Worm (Caenorhabditis elegans) whole organism, late embryonic: ENCODE measurements around the gene mfsd-8.
A peak's percentile ranks its signal among the peaks of the same experiment; 100 is the strongest.

ENCODE experiments used
- C08G9.2 ChIP-seq: sonication (generic microtip); optimal IDR thresholded peaks from 2 replicates; lab custom pipeline; 2016; ENCODE audit warnings: mild to moderate bottlenecking, missing genetic modification characterization, moderate library complexity, missing compliant biosample characterization
- C38D4.7 ChIP-seq: fragments of 200-800 bp; sonication (Bioruptor generic); optimal IDR thresholded peaks from 2 replicates; lab custom pipeline; 2018; ENCODE audit warnings: mild to moderate bottlenecking, missing genetic modification characterization, moderate library complexity, missing compliant biosample characterization
- F13H6.1 ChIP-seq: sonication (generic microtip); optimal IDR thresholded peaks from 2 replicates; lab custom pipeline; 2016; ENCODE audit warnings: missing genetic modification characterization, missing compliant biosample characterization
- ama-1 ChIP-seq: fragments of 150-350 bp; optimal IDR thresholded peaks from 2 replicates; lab custom pipeline; 2014
- ceh-14 ChIP-seq: sonication (generic microtip); optimal IDR thresholded peaks from 2 replicates; lab custom pipeline; 2016; ENCODE audit warnings: missing genotype, missing genetic modification characterization, missing compliant biosample characterization
- ceh-18 ChIP-seq: sonication (generic microtip); optimal IDR thresholded peaks from 2 replicates; lab custom pipeline; 2016; ENCODE audit warnings: missing genetic modification characterization, missing compliant biosample characterization
- ceh-2 ChIP-seq: sonication (generic microtip); optimal IDR thresholded peaks from 2 replicates; lab custom pipeline; 2016; ENCODE audit warnings: missing genotype, missing genetic modification characterization, missing compliant biosample characterization
- ceh-31 ChIP-seq: sonication (generic microtip); optimal IDR thresholded peaks from 2 replicates; lab custom pipeline; 2016; ENCODE audit warnings: missing genetic modification characterization, missing compliant biosample characterization
- ceh-34 ChIP-seq: sonication (generic microtip); optimal IDR thresholded peaks from 2 replicates; lab custom pipeline; 2016; ENCODE audit warnings: mild to moderate bottlenecking, missing genetic modification characterization, missing compliant biosample characterization
- ceh-45 ChIP-seq: fragments of 200-800 bp; sonication (Bioruptor generic); IDR thresholded peaks from 2 replicates; pipeline ENCODE4 v1.3.6; 2022; ENCODE audit warnings: missing genetic modification reagents, missing genetic modification characterization, missing compliant biosample characterization
- ceh-48 ChIP-seq: sonication (generic microtip); optimal IDR thresholded peaks from 2 replicates; lab custom pipeline; 2016; ENCODE audit warnings: missing genetic modification characterization, inconsistent platforms, missing compliant biosample characterization
- ceh-6 ChIP-seq: fragments of 200-800 bp; sonication (Bioruptor generic); optimal IDR thresholded peaks from 2 replicates; lab custom pipeline; 2018; ENCODE audit warnings: mild to moderate bottlenecking, missing genetic modification characterization, missing compliant biosample characterization
- che-1 ChIP-seq: sonication (generic microtip); optimal IDR thresholded peaks from 2 replicates; lab custom pipeline; 2016; ENCODE audit warnings: mild to moderate bottlenecking, missing genetic modification characterization, missing compliant biosample characterization
- dmd-4 ChIP-seq: sonication (generic microtip); optimal IDR thresholded peaks from 2 replicates; lab custom pipeline; 2016; ENCODE audit warnings: borderline replicate concordance, missing genetic modification characterization, missing compliant biosample characterization
- dve-1 ChIP-seq: sonication (generic microtip); optimal IDR thresholded peaks from 2 replicates; lab custom pipeline; 2017; ENCODE audit warnings: antibody characterized with exemption, mild to moderate bottlenecking, missing genetic modification characterization, missing compliant biosample characterization
- elt-2 ChIP-seq: sonication (generic microtip); optimal IDR thresholded peaks from 2 replicates; lab custom pipeline; 2016; ENCODE audit warnings: missing genetic modification reagents, missing genetic modification characterization, missing compliant biosample characterization
- elt-4 ChIP-seq: sonication (generic microtip); optimal IDR thresholded peaks from 2 replicates; lab custom pipeline; 2016; ENCODE audit warnings: missing genetic modification characterization, missing compliant biosample characterization
- ets-4 ChIP-seq: sonication (generic microtip); optimal IDR thresholded peaks from 2 replicates; lab custom pipeline; 2016; ENCODE audit warnings: missing genetic modification characterization, missing compliant biosample characterization
- eyg-1 ChIP-seq: sonication (generic microtip); optimal IDR thresholded peaks from 2 replicates; lab custom pipeline; 2016; ENCODE audit warnings: missing genotype, missing genetic modification characterization, missing compliant biosample characterization
- gmeb-2 ChIP-seq: sonication (generic microtip); optimal IDR thresholded peaks from 2 replicates; lab custom pipeline; 2016; ENCODE audit warnings: missing genetic modification characterization, inconsistent platforms, missing compliant biosample characterization
- hlh-15 ChIP-seq: sonication (generic microtip); optimal IDR thresholded peaks from 2 replicates; lab custom pipeline; 2016; ENCODE audit warnings: missing genetic modification characterization, missing compliant biosample characterization
- hlh-30 ChIP-seq: sonication (generic microtip); optimal IDR thresholded peaks from 2 replicates; lab custom pipeline; 2017; ENCODE audit warnings: antibody characterized with exemption, missing genetic modification characterization, missing compliant biosample characterization; ENCODE audit not compliant: insufficient read depth
- hlh-6 ChIP-seq: sonication (generic microtip); optimal IDR thresholded peaks from 2 replicates; lab custom pipeline; 2016; ENCODE audit warnings: missing genotype, missing genetic modification characterization, missing compliant biosample characterization
- hlh-8 ChIP-seq: sonication (generic microtip); optimal IDR thresholded peaks from 2 replicates; lab custom pipeline; 2016; ENCODE audit warnings: missing genotype, missing genetic modification characterization, missing compliant biosample characterization
- lim-6 ChIP-seq: sonication (generic microtip); optimal IDR thresholded peaks from 2 replicates; lab custom pipeline; 2016; ENCODE audit warnings: missing genetic modification characterization, missing compliant biosample characterization
- madf-2 ChIP-seq: sonication (generic microtip); optimal IDR thresholded peaks from 2 replicates; lab custom pipeline; 2017; ENCODE audit warnings: missing genetic modification characterization, missing compliant biosample characterization
- mec-3 ChIP-seq: sonication (generic microtip); optimal IDR thresholded peaks from 2 replicates; lab custom pipeline; 2016; ENCODE audit warnings: borderline replicate concordance, missing genetic modification characterization, missing compliant biosample characterization
- nfya-1 ChIP-seq: sonication (generic microtip); optimal IDR thresholded peaks from 2 replicates; lab custom pipeline; 2017; ENCODE audit warnings: missing genetic modification characterization, mild to moderate bottlenecking, missing compliant biosample characterization, antibody characterized with exemption, moderate library complexity
- npax-4 ChIP-seq: sonication (generic microtip); optimal IDR thresholded peaks from 2 replicates; lab custom pipeline; 2016; ENCODE audit warnings: missing genetic modification characterization, missing compliant biosample characterization
- pax-1 ChIP-seq: fragments of 150-350 bp; optimal IDR thresholded peaks from 2 replicates; lab custom pipeline; 2014; ENCODE audit warnings: missing biosample characterization, missing genetic modification characterization
- pha-2 ChIP-seq: sonication (generic microtip); optimal IDR thresholded peaks from 2 replicates; lab custom pipeline; 2017; ENCODE audit warnings: mild to moderate bottlenecking, missing genetic modification characterization, missing compliant biosample characterization
- pqm-1 ChIP-seq: sonication (generic microtip); optimal IDR thresholded peaks from 2 replicates; lab custom pipeline; 2016; ENCODE audit warnings: missing genetic modification characterization, missing compliant biosample characterization
- pros-1 ChIP-seq: fragments of 150-350 bp; optimal IDR thresholded peaks from 2 replicates; lab custom pipeline; 2014; ENCODE audit warnings: missing biosample characterization, missing genetic modification reagents, missing genetic modification characterization
- ref-2 ChIP-seq: sonication (generic microtip); optimal IDR thresholded peaks from 2 replicates; lab custom pipeline; 2016; ENCODE audit warnings: missing genetic modification characterization, missing compliant biosample characterization
- rnt-1 ChIP-seq: sonication (generic microtip); optimal IDR thresholded peaks from 2 replicates; lab custom pipeline; 2016; ENCODE audit warnings: missing genetic modification characterization, missing compliant biosample characterization
- sdc-2 ChIP-seq: sonication (generic microtip); optimal IDR thresholded peaks from 2 replicates; lab custom pipeline; 2016; ENCODE audit warnings: missing genotype, missing genetic modification characterization, missing compliant biosample characterization
- sox-2 ChIP-seq: fragments of 200-800 bp; sonication (Bioruptor generic); IDR thresholded peaks from 2 replicates; pipeline ENCODE4 v1.3.6; 2022; ENCODE audit warnings: missing genetic modification reagents, missing genetic modification characterization, missing compliant biosample characterization
- syd-9 ChIP-seq: sonication (generic microtip); optimal IDR thresholded peaks from 2 replicates; lab custom pipeline; 2016; ENCODE audit warnings: mild to moderate bottlenecking, missing genetic modification characterization, moderate library complexity, missing compliant biosample characterization
- tbx-2 ChIP-seq: sonication (generic microtip); optimal IDR thresholded peaks from 2 replicates; lab custom pipeline; 2016; ENCODE audit warnings: missing genetic modification characterization, missing compliant biosample characterization
- tbx-7 ChIP-seq: sonication (generic microtip); optimal IDR thresholded peaks from 2 replicates; lab custom pipeline; 2016; ENCODE audit warnings: missing genotype, missing genetic modification characterization, missing compliant biosample characterization
- ttx-3 ChIP-seq: sonication (generic microtip); optimal IDR thresholded peaks from 2 replicates; lab custom pipeline; 2016; ENCODE audit warnings: missing genetic modification reagents, missing genetic modification characterization, missing compliant biosample characterization
- unc-3 ChIP-seq, 2 experiments: fragments of 200-800 bp in 1 of 2; sonication (Bioruptor generic) in 1 of 2; sonication (generic microtip) in 1 of 2; conservative IDR thresholded peaks in 1 of 2; optimal IDR thresholded peaks in 1 of 2; 2 replicates each; pipeline versions ENCODE4 v1.3.6 to Lab custom; 2016 to 2022; ENCODE audit warnings: missing compliant biosample characterization in 2 of 2, missing genetic modification characterization in 2 of 2, missing genetic modification reagents in 1 of 2
- unc-42 ChIP-seq: sonication (generic microtip); optimal IDR thresholded peaks from 2 replicates; lab custom pipeline; 2016; ENCODE audit warnings: missing genotype, missing genetic modification characterization, missing compliant biosample characterization
- unc-55 ChIP-seq: sonication (generic microtip); optimal IDR thresholded peaks from 2 replicates; lab custom pipeline; 2017; ENCODE audit warnings: missing biosample characterization, missing genetic modification reagents, missing genetic modification characterization
- ztf-16 ChIP-seq: sonication (generic microtip); optimal IDR thresholded peaks from 2 replicates; lab custom pipeline; 2017; ENCODE audit warnings: missing genetic modification characterization, missing compliant biosample characterization

Gene mfsd-8

DNA sequence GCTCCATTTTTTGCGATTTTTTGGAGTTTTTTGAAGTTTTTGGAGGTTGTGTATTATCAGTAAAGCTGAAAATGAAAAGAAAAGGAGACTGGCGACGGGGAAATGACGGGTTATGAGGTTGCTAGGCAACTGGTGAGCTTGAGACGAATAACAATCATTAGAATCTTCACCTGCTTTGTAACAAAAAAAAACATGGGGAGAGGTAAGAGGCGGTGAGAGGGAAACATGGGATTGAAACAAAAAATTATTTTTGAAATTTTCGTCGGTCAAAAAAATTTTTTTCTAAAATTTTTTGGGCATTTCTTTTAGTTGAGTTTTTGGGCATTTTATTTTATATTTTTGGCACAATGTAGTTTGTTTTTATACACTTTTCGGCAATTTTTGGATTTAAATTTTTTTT, 15.5 kb upstream of the mfsd-8 start, which contains the start of gene Y53G8AM.7:
TSS of gene Y53G8AM.7 (minus strand) at position 101 of the 400 bp plus-strand sequence.
- TF ChIP-seq ceh-31 (tag; lab: Kevin White, UChicago) (no peak), sox-2 (no peak), pqm-1 (tag; lab: Kevin White, UChicago) (no peak), pha-2 (tag; lab: Kevin White, UChicago) (no peak), ceh-6 (GFP tag; lab: Kevin White, UChicago) (no peak), eyg-1 (no peak), dmd-4 (tag; lab: Kevin White, UChicago) (no peak), dve-1 (tag; lab: Kevin White, UChicago) (no peak), C08G9.2 (tag; lab: Kevin White, UChicago) (no peak), pax-1 (tag; lab: Kevin White, UChicago) (no peak), unc-3 (GFP tag; conservative IDR thresholded peaks at IDR 0.05; lab: Robert Waterston, UW) (no peak), unc-3 (tag; optimal IDR thresholded peaks at IDR 0.05; lab: Kevin White, UChicago) (no peak), rnt-1 (tag; lab: Kevin White, UChicago) (no peak), tbx-7 (tag; lab: Kevin White, UChicago) (no peak), ttx-3 (tag; lab: Kevin White, UChicago) (no peak), ceh-48 (tag; lab: Kevin White, UChicago) (no peak), npax-4 (tag; lab: Kevin White, UChicago) (no peak), hlh-15 (no peak), unc-42 (tag; lab: Kevin White, UChicago) (no peak), ama-1 (lab: Kevin White, UChicago) (no peak)

DNA sequence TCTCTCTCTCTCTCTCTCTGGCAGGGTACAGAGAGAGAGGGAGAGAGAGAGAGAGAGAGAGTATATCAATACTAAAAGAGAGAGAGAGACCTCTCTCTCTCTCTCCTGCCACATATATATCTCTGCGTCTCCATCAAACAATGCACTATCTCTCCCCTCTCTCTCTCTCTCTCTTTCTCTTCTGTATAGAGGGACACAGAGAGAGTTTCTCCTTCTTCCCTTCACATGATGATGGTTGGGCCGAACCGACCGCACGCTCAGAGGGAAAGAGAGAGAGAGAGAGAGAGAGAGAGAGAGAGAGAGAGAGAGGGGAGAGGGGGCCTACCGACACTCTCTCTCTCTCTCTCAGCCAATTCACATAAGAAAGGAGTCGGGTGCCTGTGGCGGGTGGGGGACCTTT, 10.4 kb upstream of the mfsd-8 start:
- TF ChIP-seq ceh-31 (tag; lab: Kevin White, UChicago) (peak; percentile 73), hlh-8 (tag; lab: Kevin White, UChicago) (peak; percentile 4), unc-42 (tag; lab: Kevin White, UChicago) (peak; percentile 15), mec-3 (no peak), rnt-1 (tag; lab: Kevin White, UChicago) (peak; percentile 84), ceh-45 (GFP tag; lab: Robert Waterston, UW) (no peak), ztf-16 (tag; lab: Kevin White, UChicago) (peak; percentile 46), ceh-34 (peak; percentile 64), nfya-1 (tag; lab: Kevin White, UChicago) (peak; percentile 70), che-1 (no peak), ceh-18 (tag; lab: Kevin White, UChicago) (peak; percentile 79), tbx-7 (tag; lab: Kevin White, UChicago) (no peak), ceh-14 (tag; lab: Kevin White, UChicago) (peak; percentile 45), sox-2 (no peak), unc-55 (peak; percentile 79), madf-2 (tag; lab: Kevin White, UChicago) (peak; percentile 47), ref-2 (tag; lab: Kevin White, UChicago) (peak; percentile 66), elt-2 (tag; lab: Kevin White, UChicago) (peak; percentile 14), ceh-2 (tag; lab: Kevin White, UChicago) (peak; percentile 54), lim-6 (no peak), syd-9 (peak; percentile 25), pros-1 (tag; lab: Kevin White, UChicago) (peak; percentile 51), C38D4.7 (GFP tag; lab: Kevin White, UChicago) (peak; percentile 18), elt-4 (tag; lab: Kevin White, UChicago) (no peak), ets-4 (no peak), sdc-2 (tag; lab: Kevin White, UChicago) (peak; percentile 33), dve-1 (tag; lab: Kevin White, UChicago) (peak; percentile 45), hlh-30 (tag; lab: Kevin White, UChicago) (peak; percentile 88), hlh-6 (tag; lab: Kevin White, UChicago) (no peak), F13H6.1 (tag; lab: Kevin White, UChicago) (no peak), tbx-2 (tag; lab: Kevin White, UChicago) (peak; percentile 85), gmeb-2 (no peak)
